Fruit fly (Drosophila melanogaster) whole organism, embryonic: ENCODE results near the gene dpr20.
A peak's percentile ranks its signal among the peaks of the same experiment; 100 is the strongest.

ENCODE experiments used
- CG11085 ChIP-seq: fragments of 200-800 bp; sonication (Bioruptor generic); IDR thresholded peaks from 2 replicates; pipeline ENCODE4 v1.3.6; 2022; ENCODE audit warnings: missing biosample characterization, missing genetic modification characterization
- CG11696 ChIP-seq: fragments of 200-800 bp; sonication (Bioruptor generic); IDR thresholded peaks from 2 replicates; pipeline ENCODE4 v1.3.6; 2022; ENCODE audit warnings: missing biosample characterization, missing genetic modification characterization
- CG14667 ChIP-seq: fragments of 200-800 bp; sonication (Bioruptor generic); IDR thresholded peaks from 2 replicates; pipeline ENCODE4 v1.3.6; 2022; ENCODE audit warnings: missing biosample characterization, missing genetic modification characterization
- CG1647 ChIP-seq: fragments of 200-800 bp; sonication (Bioruptor generic); optimal IDR thresholded peaks from 3 replicates; lab custom pipeline; 2016; ENCODE audit warnings: missing biosample characterization, missing genetic modification characterization
- CG2202 ChIP-seq: fragments of 200-800 bp; sonication (Bioruptor generic); optimal IDR thresholded peaks from 2 replicates; lab custom pipeline; 2018; ENCODE audit warnings: missing biosample characterization, mild to moderate bottlenecking, missing genetic modification characterization
- CG33213 ChIP-seq: fragments of 200-800 bp; sonication (Bioruptor generic); optimal IDR thresholded peaks from 3 replicates; lab custom pipeline; 2016; ENCODE audit warnings: missing biosample characterization, missing genetic modification characterization
- CG33557 ChIP-seq: fragments of 200-800 bp; sonication (Bioruptor generic); optimal IDR thresholded peaks from 2 replicates; lab custom pipeline; 2019; ENCODE audit warnings: missing biosample characterization, mild to moderate bottlenecking, missing genetic modification characterization, moderate library complexity
- CG3995 ChIP-seq: fragments of 200-800 bp; sonication (Bioruptor generic); optimal IDR thresholded peaks from 3 replicates; lab custom pipeline; 2016; ENCODE audit warnings: missing biosample characterization, missing genetic modification characterization
- CG4730 ChIP-seq: fragments of 200-800 bp; sonication (Bioruptor generic); IDR thresholded peaks from 2 replicates; pipeline ENCODE4 v1.3.6; 2022; ENCODE audit warnings: missing biosample characterization, missing genetic modification characterization
- CG4820 ChIP-seq: fragments of 200-800 bp; sonication (Bioruptor generic); optimal IDR thresholded peaks from 3 replicates; lab custom pipeline; 2016; ENCODE audit warnings: missing biosample characterization, missing genetic modification characterization
- CG5180 ChIP-seq: fragments of 200-800 bp; sonication (Bioruptor generic); optimal IDR thresholded peaks from 3 replicates; lab custom pipeline; 2017; ENCODE audit warnings: missing biosample characterization, missing genetic modification characterization, mild to moderate bottlenecking, moderate library complexity, missing genetic modification reagents
- CG5953 ChIP-seq: fragments of 200-800 bp; sonication (Bioruptor generic); IDR thresholded peaks from 2 replicates; pipeline ENCODE4 v1.3.6; 2022; ENCODE audit warnings: missing biosample characterization, missing genetic modification characterization
- CG6272 ChIP-seq: fragments of 200-800 bp; sonication (Bioruptor generic); IDR thresholded peaks from 2 replicates; pipeline ENCODE4 v1.3.6; 2022; ENCODE audit warnings: missing biosample characterization, missing genetic modification characterization
- CG7556 ChIP-seq: fragments of 200-800 bp; sonication (Bioruptor generic); optimal IDR thresholded peaks from 2 replicates; lab custom pipeline; 2017; ENCODE audit warnings: missing biosample characterization, mild to moderate bottlenecking, missing genetic modification characterization
- CG7745 ChIP-seq: fragments of 200-800 bp; sonication (Bioruptor generic); optimal IDR thresholded peaks from 2 replicates; lab custom pipeline; 2018; ENCODE audit warnings: missing biosample characterization, mild to moderate bottlenecking, missing genetic modification characterization, moderate library complexity
- CG7839 ChIP-seq: fragments of 200-800 bp; sonication (Bioruptor generic); optimal IDR thresholded peaks from 3 replicates; lab custom pipeline; 2018; ENCODE audit warnings: missing biosample characterization, mild to moderate bottlenecking, missing genetic modification characterization, moderate library complexity
- CG8281 ChIP-seq: fragments of 200-800 bp; sonication (Bioruptor generic); optimal IDR thresholded peaks from 2 replicates; lab custom pipeline; 2018; ENCODE audit warnings: missing biosample characterization, mild to moderate bottlenecking, missing genetic modification characterization, moderate library complexity
- CG8924 ChIP-seq: fragments of 200-800 bp; optimal IDR thresholded peaks from 3 replicates; lab custom pipeline; 2019; ENCODE audit warnings: missing biosample characterization, mild to moderate bottlenecking, missing genetic modification characterization, moderate library complexity
- CkIIα-i1 ChIP-seq: fragments of 200-800 bp; sonication (Bioruptor generic); IDR thresholded peaks from 2 replicates; pipeline ENCODE4 v1.3.6; 2022; ENCODE audit warnings: missing biosample characterization, missing genetic modification characterization
- Dip2 ChIP-seq: fragments of 200-800 bp; sonication (Bioruptor generic); IDR thresholded peaks from 2 replicates; pipeline ENCODE4 v1.3.6; 2022; ENCODE audit warnings: missing biosample characterization, missing genetic modification characterization
- Dll ChIP-seq: fragments of 200-800 bp; sonication (Bioruptor generic); IDR thresholded peaks from 4 replicates; pipeline ENCODE4 v1.3.6; 2022; ENCODE audit warnings: missing biosample characterization, missing genetic modification characterization; ENCODE audit not compliant: partially characterized antibody
- GATAe ChIP-seq: fragments of 200-800 bp; sonication (Bioruptor generic); conservative IDR thresholded peaks from 2 replicates; pipeline ENCODE4 v1.3.6; 2022; ENCODE audit warnings: missing biosample characterization, missing genetic modification characterization
- Mes4 ChIP-seq: fragments of 200-800 bp; sonication (Bioruptor generic); optimal IDR thresholded peaks from 2 replicates; lab custom pipeline; 2016; ENCODE audit warnings: missing biosample characterization, missing genetic modification characterization
- Mrtf ChIP-seq: fragments of 200-800 bp; sonication (Bioruptor generic); IDR thresholded peaks from 3 replicates; pipeline ENCODE4 v1.3.6; 2022; ENCODE audit warnings: missing biosample characterization, missing genetic modification characterization
- Opbp ChIP-seq: fragments of 200-800 bp; sonication (Bioruptor generic); IDR thresholded peaks from 3 replicates; pipeline ENCODE4 v1.3.6; 2022; ENCODE audit warnings: missing biosample characterization, missing genetic modification characterization; ENCODE audit not compliant: partially characterized antibody
- Ssrp ChIP-seq: fragments of 200-800 bp; sonication (Bioruptor generic); optimal IDR thresholded peaks from 2 replicates; lab custom pipeline; 2018; ENCODE audit warnings: missing biosample characterization, mild to moderate bottlenecking, missing genetic modification characterization, moderate library complexity
- Usf ChIP-seq: fragments of 200-800 bp; sonication (Bioruptor generic); optimal IDR thresholded peaks from 2 replicates; lab custom pipeline; 2017; ENCODE audit warnings: missing genotype, missing biosample characterization, missing genetic modification characterization
- Vsx1 ChIP-seq: fragments of 200-800 bp; sonication (Bioruptor generic); optimal IDR thresholded peaks from 2 replicates; lab custom pipeline; 2017; ENCODE audit warnings: missing biosample characterization, mild to moderate bottlenecking, missing genetic modification characterization, missing genetic modification reagents
- al ChIP-seq: fragments of 200-800 bp; sonication (Bioruptor generic); IDR thresholded peaks from 2 replicates; pipeline ENCODE4 v1.3.6; 2022; ENCODE audit warnings: missing biosample characterization, missing genetic modification characterization
- bbx ChIP-seq: fragments of 200-800 bp; sonication (Bioruptor generic); IDR thresholded peaks from 2 replicates; pipeline ENCODE4 v1.3.6; 2022; ENCODE audit warnings: missing biosample characterization, missing genetic modification characterization; ENCODE audit not compliant: partially characterized antibody
- bcd ChIP-seq: fragments of 200-800 bp; sonication (Bioruptor generic); optimal IDR thresholded peaks from 2 replicates; lab custom pipeline; 2017; ENCODE audit warnings: missing biosample characterization, mild to moderate bottlenecking, missing genetic modification characterization
- caup ChIP-seq: fragments of 200-800 bp; sonication (Bioruptor generic); optimal IDR thresholded peaks from 3 replicates; lab custom pipeline; 2017; ENCODE audit warnings: missing biosample characterization, mild to moderate bottlenecking, missing genetic modification characterization, moderate library complexity; ENCODE audit not compliant: severe bottlenecking
- da ChIP-seq: fragments of 200-800 bp; sonication (Bioruptor generic); optimal IDR thresholded peaks from 2 replicates; lab custom pipeline; 2016; ENCODE audit warnings: missing biosample characterization, missing genetic modification characterization
- dan ChIP-seq: fragments of 200-800 bp; sonication (Bioruptor generic); IDR thresholded peaks from 2 replicates; pipeline ENCODE4 v1.3.6; 2022; ENCODE audit warnings: missing biosample characterization, missing genetic modification characterization
- emc ChIP-seq: fragments of 200-800 bp; sonication (Bioruptor generic); optimal IDR thresholded peaks from 2 replicates; lab custom pipeline; 2016; ENCODE audit warnings: missing biosample characterization, missing genetic modification characterization
- eve ChIP-seq, 2 experiments: fragments of >200 bp; optimal IDR thresholded peaks; 2 replicates each; lab custom pipeline; 2017; ENCODE audit warnings: missing biosample characterization in 2 of 2, missing genetic modification characterization in 2 of 2
- fd64A ChIP-seq: fragments of 200-800 bp; sonication (Bioruptor generic); optimal IDR thresholded peaks from 3 replicates; lab custom pipeline; 2018; ENCODE audit warnings: missing biosample characterization, mild to moderate bottlenecking, missing genetic modification characterization
- gro ChIP-seq: fragments of 200-800 bp; sonication (Bioruptor generic); optimal IDR thresholded peaks from 2 replicates; lab custom pipeline; 2016; ENCODE audit warnings: missing biosample characterization, missing genetic modification characterization
- hbn ChIP-seq: fragments of 200-800 bp; sonication (Bioruptor generic); IDR thresholded peaks from 2 replicates; pipeline ENCODE4 v1.3.6; 2022; ENCODE audit warnings: missing biosample characterization, missing genetic modification characterization; ENCODE audit not compliant: partially characterized antibody
- hkb ChIP-seq, 2 experiments: fragments of 200-800 bp in 1 of 2; fragments of >200 bp in 1 of 2; sonication (Bioruptor generic) in 1 of 2; IDR thresholded peaks in 1 of 2; optimal IDR thresholded peaks in 1 of 2; 2 replicates each; pipeline versions ENCODE4 v1.3.6 to Lab custom; 2017 to 2022; ENCODE audit warnings: missing biosample characterization in 1 of 2, missing genetic modification characterization in 1 of 2
- jing ChIP-seq: fragments of 200-800 bp; sonication (Bioruptor generic); optimal IDR thresholded peaks from 2 replicates; lab custom pipeline; 2018; ENCODE audit warnings: missing biosample characterization, mild to moderate bottlenecking, missing genetic modification characterization
- pnt ChIP-seq: fragments of 200-800 bp; sonication (Bioruptor generic); optimal IDR thresholded peaks from 3 replicates; lab custom pipeline; 2016; ENCODE audit warnings: missing biosample characterization, missing genetic modification characterization
- pzg ChIP-seq: fragments of 200-800 bp; sonication (Bioruptor generic); optimal IDR thresholded peaks from 3 replicates; lab custom pipeline; 2018; ENCODE audit warnings: missing biosample characterization, mild to moderate bottlenecking, missing genetic modification characterization, moderate library complexity
- repo ChIP-seq: fragments of 200-800 bp; sonication (Bioruptor generic); optimal IDR thresholded peaks from 2 replicates; lab custom pipeline; 2016; ENCODE audit warnings: missing biosample characterization, missing genetic modification characterization
- sens ChIP-seq: fragments of 200-800 bp; sonication (Bioruptor generic); peaks from one replicate; lab custom pipeline; 2016; ENCODE audit warnings: missing biosample characterization, missing genetic modification characterization
- trem ChIP-seq: fragments of 200-800 bp; optimal IDR thresholded peaks from 3 replicates; lab custom pipeline; 2019; ENCODE audit warnings: missing biosample characterization, mild to moderate bottlenecking, missing genetic modification characterization, moderate library complexity
- twi ChIP-seq: fragments of 200-800 bp; optimal IDR thresholded peaks from 2 replicates; lab custom pipeline; 2019; ENCODE audit warnings: missing biosample characterization, mild to moderate bottlenecking, missing genetic modification characterization, moderate library complexity
- wdn ChIP-seq: fragments of 200-800 bp; sonication (Bioruptor generic); IDR thresholded peaks from 2 replicates; pipeline ENCODE4 v1.3.6; 2022; ENCODE audit warnings: missing biosample characterization, missing genetic modification characterization

The dpr20 gene

dm6 chr3L:857063-858015 lies at the start of gene dpr20 (continued):
- TF ChIP-seq hbn (GFP tag; lab: Robert Waterston, UW) (no peak), trem (no peak), Ssrp (tag; lab: Kevin White, UChicago) (peak; percentile 61), CG7745 (tag; lab: Kevin White, UChicago) (no peak), CG11696 (GFP tag; lab: Robert Waterston, UW) (peak; percentile 74), CG33557 (peak; percentile 3), da (no peak), repo (GFP tag; lab: Kevin White, UChicago) (peak; percentile 34), hkb (optimal IDR thresholded peaks at IDR 0.05; lab: Kevin White, UChicago) (no peak), hkb (GFP tag; IDR thresholded peaks at IDR 0.05; lab: Robert Waterston, UW) (peak; percentile 89), Dip2 (no peak), Mrtf (GFP tag; lab: Robert Waterston, UW) (peak; percentile 83), Opbp (GFP tag; lab: Robert Waterston, UW) (no peak), CG7839 (tag; lab: Kevin White, UChicago) (peak; percentile 83), caup (GFP tag; lab: Kevin White, UChicago) (peak; percentile 76), emc (GFP tag; lab: Kevin White, UChicago) (peak; percentile 66), GATAe (GFP tag; lab: Robert Waterston, UW) (peak; percentile 48), Mes4 (GFP tag; lab: Kevin White, UChicago) (no peak), pnt (GFP tag; lab: Kevin White, UChicago) (peak; percentile 56), CG7556 (GFP tag; lab: Kevin White, UChicago) (peak; percentile 61), CG4820 (GFP tag; lab: Kevin White, UChicago) (peak; percentile 59), al (GFP tag; lab: Robert Waterston, UW) (peak; percentile 73), CG5180 (GFP tag; lab: Kevin White, UChicago) (peak; percentile 20), CG6272 (GFP tag; lab: Robert Waterston, UW) (peak; percentile 84), CG8281 (tag; lab: Kevin White, UChicago) (peak; percentile 40), CG2202 (tag; lab: Kevin White, UChicago) (peak; percentile 10), dan (GFP tag; lab: Robert Waterston, UW) (peak; percentile 64), CG11085 (GFP tag; lab: Robert Waterston, UW) (peak; percentile 76), sens (GFP tag; lab: Kevin White, UChicago) (peak; percentile 93), CG8924 (tag; lab: Kevin White, UChicago) (peak; percentile 58), gro (peak; percentile 40), CG1647 (GFP tag; lab: Kevin White, UChicago) (peak; percentile 28), eve (GFP tag; optimal IDR thresholded peaks at IDR 0.05; lab: Kevin White, UChicago) (no peak), Usf (GFP tag; lab: Kevin White, UChicago) (peak; percentile 9), pzg (GFP tag; lab: Kevin White, UChicago) (peak; percentile 16), bbx (GFP tag; lab: Robert Waterston, UW) (no peak), jing (GFP tag; lab: Kevin White, UChicago) (peak; percentile 26), CG5953 (GFP tag; lab: Robert Waterston, UW) (peak; percentile 84), CG4730 (GFP tag; lab: Robert Waterston, UW) (peak; percentile 76), CG14667 (peak; percentile 75), Vsx1 (GFP tag; lab: Kevin White, UChicago) (peak; percentile 2), CkIIα-i1 (GFP tag; lab: Robert Waterston, UW) (no peak), wdn (GFP tag; lab: Robert Waterston, UW) (peak; percentile 87), bcd (GFP tag; lab: Kevin White, UChicago) (peak; percentile 64), Dll (GFP tag; lab: Robert Waterston, UW) (no peak), fd64A (GFP tag; lab: Kevin White, UChicago) (no peak), CG3995 (GFP tag; lab: Kevin White, UChicago) (peak; percentile 43), CG33213 (GFP tag; lab: Kevin White, UChicago) (peak; percentile 70), twi (peak; percentile 28)
